Fruit fly (Drosophila melanogaster) whole organism, embryonic: ENCODE data around the gene CG15449.
A peak's percentile ranks its signal among the peaks of the same experiment; 100 is the strongest.

Experiments
- Atf6 ChIP-seq: fragments of 200-800 bp; sonication (Bioruptor generic); IDR thresholded peaks from 2 replicates; pipeline ENCODE4 v1.3.6; 2022; ENCODE audit warnings: missing biosample characterization, missing genetic modification characterization
- CG10462 ChIP-seq: fragments of 200-800 bp; sonication (Bioruptor generic); optimal IDR thresholded peaks from 2 replicates; lab custom pipeline; 2016; ENCODE audit warnings: missing biosample characterization, missing genetic modification characterization
- CG10654 ChIP-seq: fragments of 200-800 bp; sonication (Bioruptor generic); optimal IDR thresholded peaks from 2 replicates; lab custom pipeline; 2016; ENCODE audit warnings: missing biosample characterization, missing genetic modification characterization
- CG11560 ChIP-seq: fragments of 200-800 bp; sonication (Bioruptor generic); IDR thresholded peaks from 3 replicates; pipeline ENCODE4 v1.3.6; 2022; ENCODE audit warnings: missing biosample characterization, missing genetic modification characterization
- CG12236 ChIP-seq: fragments of 200-800 bp; sonication (Bioruptor generic); optimal IDR thresholded peaks from 2 replicates; lab custom pipeline; 2016; ENCODE audit warnings: missing biosample characterization, missing genetic modification characterization
- CG15514 ChIP-seq: fragments of 200-800 bp; sonication (Bioruptor generic); optimal IDR thresholded peaks from 3 replicates; lab custom pipeline; 2017; ENCODE audit warnings: missing biosample characterization, missing genetic modification characterization, mild to moderate bottlenecking, moderate library complexity, missing genetic modification reagents
- CG1602 ChIP-seq: fragments of 200-800 bp; sonication (Bioruptor generic); optimal IDR thresholded peaks from 3 replicates; lab custom pipeline; 2016; ENCODE audit warnings: missing biosample characterization, missing genetic modification characterization
- CG17186 ChIP-seq: fragments of 200-800 bp; sonication (Bioruptor generic); optimal IDR thresholded peaks from 3 replicates; lab custom pipeline; 2017; ENCODE audit warnings: missing biosample characterization, missing genetic modification reagents, missing genetic modification characterization
- CG17612 ChIP-seq: fragments of 200-800 bp; sonication (Bioruptor generic); IDR thresholded peaks from 2 replicates; pipeline ENCODE4 v1.3.6; 2022; ENCODE audit warnings: missing biosample characterization, missing genetic modification characterization
- CG2875 ChIP-seq: fragments of 200-800 bp; sonication (Bioruptor generic); optimal IDR thresholded peaks from 2 replicates; lab custom pipeline; 2017; ENCODE audit warnings: missing biosample characterization, mild to moderate bottlenecking, missing genetic modification characterization, missing genetic modification reagents
- CG3163 ChIP-seq: fragments of 200-800 bp; sonication (Bioruptor generic); optimal IDR thresholded peaks from 3 replicates; lab custom pipeline; 2016; ENCODE audit warnings: missing biosample characterization, missing genetic modification characterization
- CG34224 ChIP-seq: fragments of 200-800 bp; sonication (Bioruptor generic); IDR thresholded peaks from 3 replicates; pipeline ENCODE4 v1.3.6; 2022; ENCODE audit warnings: missing biosample characterization, missing genetic modification characterization; ENCODE audit not compliant: partially characterized antibody
- CG3995 ChIP-seq: fragments of 200-800 bp; sonication (Bioruptor generic); optimal IDR thresholded peaks from 3 replicates; lab custom pipeline; 2016; ENCODE audit warnings: missing biosample characterization, missing genetic modification characterization
- CG4730 ChIP-seq: fragments of 200-800 bp; sonication (Bioruptor generic); IDR thresholded peaks from 2 replicates; pipeline ENCODE4 v1.3.6; 2022; ENCODE audit warnings: missing biosample characterization, missing genetic modification characterization
- CG6175 ChIP-seq: fragments of 200-800 bp; sonication (Bioruptor generic); IDR thresholded peaks from 3 replicates; pipeline ENCODE4 v1.3.6; 2022; ENCODE audit warnings: missing biosample characterization, missing genetic modification characterization
- CG6813 ChIP-seq: fragments of 200-800 bp; sonication (Bioruptor generic); optimal IDR thresholded peaks from 2 replicates; lab custom pipeline; 2017; ENCODE audit warnings: missing biosample characterization, missing genetic modification characterization, mild to moderate bottlenecking, moderate library complexity, missing genetic modification reagents
- CG8478 ChIP-seq: fragments of >200 bp; optimal IDR thresholded peaks from 2 replicates; lab custom pipeline; 2018
- CG8944 ChIP-seq: fragments of 200-800 bp; sonication (Bioruptor generic); optimal IDR thresholded peaks from 3 replicates; lab custom pipeline; 2016; ENCODE audit warnings: missing biosample characterization, missing genetic modification characterization
- CG9817 ChIP-seq: fragments of 200-800 bp; sonication (Bioruptor generic); optimal IDR thresholded peaks from 2 replicates; lab custom pipeline; 2018; ENCODE audit warnings: missing biosample characterization, mild to moderate bottlenecking, missing genetic modification characterization, moderate library complexity
- CG9932 ChIP-seq: fragments of 200-800 bp; sonication (Bioruptor generic); IDR thresholded peaks from 2 replicates; pipeline ENCODE4 v1.3.6; 2022; ENCODE audit warnings: missing biosample characterization, missing genetic modification characterization
- CkIIα-i1 ChIP-seq: fragments of 200-800 bp; sonication (Bioruptor generic); IDR thresholded peaks from 2 replicates; pipeline ENCODE4 v1.3.6; 2022; ENCODE audit warnings: missing biosample characterization, missing genetic modification characterization
- Dip3 ChIP-seq: fragments of 200-800 bp; sonication (Bioruptor generic); optimal IDR thresholded peaks from 3 replicates; lab custom pipeline; 2016; ENCODE audit warnings: missing biosample characterization, missing genetic modification characterization
- Drgx ChIP-seq: fragments of 200-800 bp; sonication (Bioruptor generic); IDR thresholded peaks from 2 replicates; pipeline ENCODE4 v1.3.6; 2022; ENCODE audit warnings: missing biosample characterization, missing genetic modification characterization
- E2f1 ChIP-seq: fragments of 200-800 bp; sonication (Bioruptor generic); IDR thresholded peaks from 2 replicates; pipeline ENCODE4 v1.3.6; 2022; ENCODE audit warnings: missing biosample characterization, missing genetic modification characterization
- E2f2 ChIP-seq: fragments of 200-800 bp; sonication (Bioruptor generic); IDR thresholded peaks from 2 replicates; pipeline ENCODE4 v1.3.6; 2022; ENCODE audit warnings: missing biosample characterization, missing genetic modification characterization
- Hmx ChIP-seq: fragments of 200-800 bp; sonication (Bioruptor generic); optimal IDR thresholded peaks from 2 replicates; lab custom pipeline; 2016; ENCODE audit warnings: missing biosample characterization, missing genetic modification characterization
- Jarid2 ChIP-seq: fragments of 200-800 bp; sonication (Bioruptor generic); optimal IDR thresholded peaks from 3 replicates; lab custom pipeline; 2017; ENCODE audit warnings: mild to moderate bottlenecking, missing biosample characterization, missing genetic modification reagents, missing genetic modification characterization
- Sin3A ChIP-seq: fragments of >200 bp; optimal IDR thresholded peaks from 2 replicates; lab custom pipeline; 2018
- Trl ChIP-seq, 3 experiments: fragments of >200 bp in 2 of 3; fragments of 200-800 bp in 1 of 3; sonication (Bioruptor generic) in 1 of 3; optimal IDR thresholded peaks; 2 replicates in 1 of 3; 3 replicates in 2 of 3; lab custom pipeline; 2016 to 2017; ENCODE audit warnings: missing biosample characterization in 1 of 3, missing genetic modification characterization in 1 of 3
- ab ChIP-seq: fragments of 200-800 bp; sonication (Bioruptor generic); optimal IDR thresholded peaks from 2 replicates; lab custom pipeline; 2016; ENCODE audit warnings: missing biosample characterization, missing genetic modification characterization
- bcd ChIP-seq: fragments of 200-800 bp; sonication (Bioruptor generic); optimal IDR thresholded peaks from 2 replicates; lab custom pipeline; 2017; ENCODE audit warnings: missing biosample characterization, mild to moderate bottlenecking, missing genetic modification characterization
- bowl ChIP-seq: fragments of 200-800 bp; sonication (Bioruptor generic); IDR thresholded peaks from 2 replicates; pipeline ENCODE4 v1.3.6; 2022; ENCODE audit warnings: missing biosample characterization, missing genetic modification characterization
- cg ChIP-seq: fragments of 200-800 bp; sonication (Bioruptor generic); optimal IDR thresholded peaks from 3 replicates; lab custom pipeline; 2019; ENCODE audit warnings: missing biosample characterization, mild to moderate bottlenecking, missing genetic modification characterization, moderate library complexity
- ci ChIP-seq: fragments of 200-800 bp; sonication (Bioruptor generic); IDR thresholded peaks from 3 replicates; pipeline ENCODE4 v1.3.6; 2022; ENCODE audit warnings: missing biosample characterization, missing genetic modification characterization
- dmrt11E ChIP-seq: fragments of 200-800 bp; sonication (Bioruptor generic); optimal IDR thresholded peaks from 3 replicates; lab custom pipeline; 2018; ENCODE audit warnings: missing biosample characterization, mild to moderate bottlenecking, missing genetic modification characterization, moderate library complexity
- gcm ChIP-seq: fragments of 200-800 bp; sonication (Bioruptor generic); optimal IDR thresholded peaks from 2 replicates; lab custom pipeline; 2019; ENCODE audit warnings: missing biosample characterization, mild to moderate bottlenecking, missing genetic modification characterization, moderate library complexity
- grn ChIP-seq: fragments of 200-800 bp; sonication (Bioruptor generic); optimal IDR thresholded peaks from 3 replicates; lab custom pipeline; 2017; ENCODE audit warnings: missing biosample characterization, missing genetic modification characterization
- hb ChIP-seq: fragments of 200-800 bp; sonication (Bioruptor generic); IDR thresholded peaks from 3 replicates; pipeline ENCODE4 v1.3.6; 2022; ENCODE audit warnings: missing biosample characterization, missing genetic modification characterization; ENCODE audit not compliant: partially characterized antibody
- insv ChIP-seq, 2 experiments: fragments of 200-800 bp; sonication (Bioruptor generic); optimal IDR thresholded peaks; 3 replicates each; lab custom pipeline; 2016 to 2018; ENCODE audit warnings: missing biosample characterization in 2 of 2, missing genetic modification characterization in 2 of 2
- nerfin-1 ChIP-seq: fragments of 200-800 bp; sonication (Bioruptor generic); optimal IDR thresholded peaks from 3 replicates; lab custom pipeline; 2019; ENCODE audit warnings: missing biosample characterization, mild to moderate bottlenecking, missing genetic modification characterization, moderate library complexity
- nerfin-2 ChIP-seq: fragments of 200-800 bp; sonication (Bioruptor generic); IDR thresholded peaks from 2 replicates; pipeline ENCODE4 v1.3.6; 2022; ENCODE audit warnings: missing biosample characterization, missing genetic modification characterization; ENCODE audit not compliant: partially characterized antibody
- nom ChIP-seq: fragments of 200-800 bp; sonication (Bioruptor generic); optimal IDR thresholded peaks from 2 replicates; lab custom pipeline; 2017; ENCODE audit warnings: missing biosample characterization, missing genetic modification characterization, mild to moderate bottlenecking, moderate library complexity, missing genetic modification reagents
- pros ChIP-seq: fragments of 200-800 bp; sonication (Bioruptor generic); optimal IDR thresholded peaks from 3 replicates; lab custom pipeline; 2019; ENCODE audit warnings: missing biosample characterization, mild to moderate bottlenecking, missing genetic modification characterization, moderate library complexity
- row ChIP-seq: fragments of 200-800 bp; sonication (Bioruptor generic); IDR thresholded peaks from 3 replicates; pipeline ENCODE4 v1.3.6; 2022; ENCODE audit warnings: missing biosample characterization, missing genetic modification characterization
- schlank ChIP-seq: fragments of 200-800 bp; sonication (Bioruptor generic); optimal IDR thresholded peaks from 2 replicates; lab custom pipeline; 2018; ENCODE audit warnings: missing biosample characterization, mild to moderate bottlenecking, missing genetic modification characterization
- sim ChIP-seq: fragments of 200-800 bp; sonication (Bioruptor generic); IDR thresholded peaks from 2 replicates; pipeline ENCODE4 v1.3.6; 2022; ENCODE audit warnings: missing biosample characterization, missing genetic modification characterization
- sna ChIP-seq: fragments of 200-800 bp; sonication (Bioruptor generic); IDR thresholded peaks from 2 replicates; pipeline ENCODE4 v1.3.6; 2022; ENCODE audit warnings: missing biosample characterization, missing genetic modification characterization; ENCODE audit not compliant: partially characterized antibody
- tio ChIP-seq: fragments of 200-800 bp; sonication (Bioruptor generic); optimal IDR thresholded peaks from 2 replicates; lab custom pipeline; 2017; ENCODE audit warnings: missing biosample characterization, missing genetic modification characterization, inconsistent platforms
- wdn ChIP-seq: fragments of 200-800 bp; sonication (Bioruptor generic); IDR thresholded peaks from 2 replicates; pipeline ENCODE4 v1.3.6; 2022; ENCODE audit warnings: missing biosample characterization, missing genetic modification characterization

CG15449 gene

DNA sequence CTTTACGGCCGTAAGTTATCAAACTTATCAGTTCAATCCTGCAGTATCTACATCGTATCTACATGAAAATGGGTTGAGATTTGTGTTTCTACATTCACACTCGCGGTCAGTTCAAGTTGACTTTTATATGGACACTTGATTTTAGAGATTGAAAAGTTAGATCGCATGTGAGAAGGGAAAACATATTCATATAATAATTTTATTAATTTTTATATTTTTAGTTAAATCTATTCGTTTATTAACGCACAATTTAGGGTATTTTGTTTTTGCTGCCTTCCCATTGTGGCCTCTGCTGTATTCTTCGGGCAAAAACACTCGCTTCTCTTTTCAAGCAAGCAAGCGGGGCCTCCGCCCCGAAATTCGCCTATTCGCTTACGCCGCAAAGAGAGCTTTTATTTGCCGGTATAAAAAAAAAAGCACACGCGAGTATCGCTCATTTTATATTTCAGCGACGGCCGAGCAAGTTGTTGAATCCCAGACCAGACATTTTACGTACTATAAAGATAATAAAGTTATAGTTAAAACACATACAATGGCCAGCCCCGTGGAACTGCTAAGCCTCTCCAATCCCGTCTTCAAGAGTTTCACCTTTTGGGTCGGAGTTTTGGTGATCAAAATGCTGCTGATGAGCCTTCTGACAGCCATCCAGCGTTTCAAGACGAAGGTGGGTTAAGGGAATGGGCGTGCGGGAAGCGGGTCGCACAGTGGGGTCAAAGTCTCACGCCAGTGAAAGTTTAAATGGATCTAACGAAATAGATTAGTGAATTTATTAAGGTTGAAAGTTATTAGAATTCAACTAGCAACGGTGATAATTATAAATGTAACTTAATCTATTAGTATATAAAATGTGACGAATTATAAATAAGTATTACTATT is 2.5 kb upstream of the CG15449 start (continued):
- peak; percentile 61 for TF ChIP-seq CG10462 (GFP tag; lab: Kevin White, UChicago)
- TF ChIP-seq ci (GFP tag; lab: Robert Waterston, UW), result peak; percentile 95
- TF ChIP-seq schlank (tag; lab: Kevin White, UChicago), result peak; percentile 60
- peak; percentile 94 for TF ChIP-seq Drgx (GFP tag; lab: Robert Waterston, UW)
- TF ChIP-seq ab (GFP tag; lab: Kevin White, UChicago), result no peak
- peak; percentile 86 for TF ChIP-seq nerfin-1 (tag; lab: Kevin White, UChicago)
- TF ChIP-seq Trl (optimal IDR thresholded peaks at IDR 0.05; lab: Kevin White, UChicago), result no peak
- no peak for TF ChIP-seq Trl (GFP tag; optimal IDR thresholded peaks at IDR 0.05; lab: Kevin White, UChicago)
- TF ChIP-seq Hmx (GFP tag; lab: Kevin White, UChicago), result no peak
- peak; percentile 97 for TF ChIP-seq row (GFP tag; lab: Robert Waterston, UW)
- peak; percentile 92 for TF ChIP-seq gcm
- peak; percentile 91 for TF ChIP-seq CG9932 (GFP tag; lab: Robert Waterston, UW)
- peak; percentile 3 for TF ChIP-seq CG3995
- TF ChIP-seq CG3163 (GFP tag; lab: Kevin White, UChicago), result peak; percentile 68
- TF ChIP-seq CG8478 (lab: Kevin White, UChicago), result no peak
- TF ChIP-seq CG6175, result peak; percentile 75; the same call in 2 of the 3 replicates
- peak; percentile 89 for TF ChIP-seq CG6813 (GFP tag; lab: Kevin White, UChicago)
- peak; percentile 75 for TF ChIP-seq CG1602
- TF ChIP-seq CkIIα-i1 (GFP tag; lab: Robert Waterston, UW), result no peak
- peak; percentile 77; the same call in 1 of the 2 replicates for TF ChIP-seq CG4730
- peak; percentile 81 for TF ChIP-seq CG15514 (GFP tag; lab: Kevin White, UChicago)
- peak; percentile 80 for TF ChIP-seq CG2875 (GFP tag; lab: Kevin White, UChicago)
- TF ChIP-seq CG10654 (GFP tag; lab: Kevin White, UChicago), result peak; percentile 66
- 0 out of 2 replicates have a peak, but pooled peaks have one; percentile 13 for TF ChIP-seq sna
- peak; percentile 82 for TF ChIP-seq nom
- peak in 1 of 2 experiments; percentile 44 for TF ChIP-seq insv (GFP tag; optimal IDR thresholded peaks at IDR 0.05; lab: Kevin White, UChicago)
- peak; percentile 74 for TF ChIP-seq wdn (GFP tag; lab: Robert Waterston, UW)
- peak; percentile 81 for TF ChIP-seq bowl (GFP tag; lab: Robert Waterston, UW)
- peak; percentile 71; the same call in 1 of the 2 replicates for TF ChIP-seq CG17612
- peak; percentile 64 for TF ChIP-seq E2f2 (GFP tag; lab: Robert Waterston, UW)
- no peak for TF ChIP-seq CG34224
- TF ChIP-seq nerfin-2 (GFP tag; lab: Robert Waterston, UW), result no peak
- no peak for TF ChIP-seq CG12236 (GFP tag; lab: Kevin White, UChicago)
- peak; percentile 39 for TF ChIP-seq tio (GFP tag; lab: Kevin White, UChicago)
- peak; percentile 55; the same call in 1 of the 2 replicates for TF ChIP-seq sim (GFP tag; lab: Robert Waterston, UW)
- TF ChIP-seq E2f1, result peak; percentile 90
- TF ChIP-seq Atf6 (GFP tag; lab: Robert Waterston, UW), result peak; percentile 92
- TF ChIP-seq CG8944 (GFP tag; lab: Kevin White, UChicago), result no peak
- TF ChIP-seq grn (GFP tag; lab: Kevin White, UChicago), result no peak
- TF ChIP-seq pros (GFP tag; lab: Kevin White, UChicago), result peak; percentile 45
- TF ChIP-seq cg (GFP tag; lab: Kevin White, UChicago), result no peak
- peak; percentile 70 for TF ChIP-seq Jarid2
- peak; percentile 67; the same call in 2 of the 3 replicates for TF ChIP-seq CG11560 (tag; lab: Robert Waterston, UW)
- no peak for TF ChIP-seq Dip3 (GFP tag; lab: Kevin White, UChicago)
- TF ChIP-seq bcd (GFP tag; lab: Kevin White, UChicago), result peak; percentile 91
- TF ChIP-seq hb (GFP tag; lab: Robert Waterston, UW), result no peak
- TF ChIP-seq CG17186 (GFP tag; lab: Kevin White, UChicago), result peak; percentile 46
- peak; percentile 89 for TF ChIP-seq CG9817 (tag; lab: Kevin White, UChicago)
- TF ChIP-seq dmrt11E (tag; lab: Kevin White, UChicago), result peak; percentile 83
- TF ChIP-seq Sin3A (lab: Kevin White, UChicago), result no peak
